Worm (Caenorhabditis elegans): ENCODE measurements around the gene Y62H9A.8.

ce11 chrX:11934933-11935332 is 42.7 kb upstream of the Y62H9A.8 start:
- TF ChIP-seq eyg-1 (tag; optimal IDR thresholded peaks at IDR 0.05) (peak; percentile 28), elt-2 (tag; optimal IDR thresholded peaks at IDR 0.05) (peak; percentile 72)

Data from whole organism, late embryonic.